Worm (Caenorhabditis elegans): Measurements from ENCODE around the gene glb-14.
A peak's percentile ranks its signal among the peaks of the same experiment; 100 is the strongest.

The glb-14 gene

DNA sequence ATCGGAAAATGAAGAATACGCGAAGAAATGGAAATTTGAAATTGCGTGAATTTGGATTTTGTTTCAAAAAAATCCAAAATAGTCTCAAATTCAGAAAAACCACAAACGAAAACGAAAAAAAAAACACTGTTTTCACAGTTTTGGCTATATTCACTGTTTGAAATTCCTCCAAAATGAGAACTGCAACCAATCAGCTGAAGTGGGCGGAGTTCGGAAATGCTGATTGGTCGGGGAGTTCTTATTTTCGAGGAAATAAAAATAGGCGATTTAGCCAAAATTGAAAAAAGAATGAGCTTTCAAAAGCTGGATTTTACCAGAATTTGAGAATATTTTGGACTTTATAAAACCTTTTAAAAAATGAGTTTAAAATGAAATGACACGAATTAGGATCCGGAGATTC, at the start of gene glb-14:
Gene glb-14, minus strand, starts transcription at position 97 of the 400 bp plus-strand sequence.
- TF ChIP-seq ztf-11 (tag; optimal IDR thresholded peaks at IDR 0.05) (no peak), nfya-1 (tag; optimal IDR thresholded peaks at IDR 0.05; ENCODE audit: insufficient read depth) (peak; percentile 80)

DNA sequence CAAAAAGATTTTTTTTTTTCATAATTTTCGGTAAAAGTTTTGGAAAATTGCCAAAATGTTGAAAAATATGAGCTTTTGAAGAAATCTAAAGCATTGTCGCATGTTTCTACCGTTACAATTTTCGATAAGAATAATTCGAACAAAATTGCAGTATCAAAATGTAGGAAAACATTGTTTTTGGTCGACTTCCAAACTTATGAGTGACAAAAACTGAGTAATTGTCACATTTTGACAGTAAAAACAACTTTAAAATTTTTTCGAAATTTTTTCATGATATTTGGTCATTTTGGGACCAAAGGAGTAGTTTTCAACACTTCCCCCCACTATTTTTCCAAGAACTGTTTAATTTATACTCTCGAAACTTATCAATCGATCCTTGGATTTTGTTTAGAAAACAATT, 49.8 kb upstream of the glb-14 start, which contains the start of gene fbxa-139:
Gene fbxa-139, minus strand, starts transcription at position 101 of the 400 bp plus-strand sequence.
- TF ChIP-seq elt-1 (tag; optimal IDR thresholded peaks at IDR 0.05) (no peak), eor-1 (tag; optimal IDR thresholded peaks at IDR 0.05) (no peak), nhr-12 (tag; optimal IDR thresholded peaks at IDR 0.05) (no peak), sea-2 (GFP tag; optimal IDR thresholded peaks at IDR 0.05) (no peak), lin-15B (tag; optimal IDR thresholded peaks at IDR 0.05) (no peak)

DNA sequence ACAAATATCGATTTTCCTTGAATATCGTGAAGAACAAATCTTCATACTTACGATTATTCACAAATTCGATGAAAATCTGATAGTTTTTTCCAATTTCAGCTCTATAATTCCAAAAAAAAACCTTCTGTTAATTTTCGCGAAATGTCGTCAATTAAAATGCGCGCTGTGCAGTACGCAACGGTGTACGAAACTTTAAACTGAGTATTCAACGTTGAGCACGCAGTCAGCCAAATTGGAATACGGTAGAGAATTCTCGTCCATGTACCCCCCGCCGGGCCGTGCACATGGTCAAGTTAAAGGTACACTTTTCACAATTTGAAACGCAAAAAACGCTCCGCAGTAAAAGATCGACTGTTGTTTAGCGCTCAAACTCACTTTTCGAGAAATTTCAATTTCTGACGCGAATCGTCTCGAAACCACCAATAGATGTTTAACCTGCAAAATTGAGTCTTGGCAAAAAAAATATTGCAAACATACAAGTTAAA, 45.4 kb upstream of the glb-14 start, which contains the start of gene F28F8.7:
Gene F28F8.7, minus strand, starts transcription at position 435 of the 485 bp plus-strand sequence.
- peak; percentile 86 for TF ChIP-seq elt-2 (tag; optimal IDR thresholded peaks at IDR 0.05)
- TF ChIP-seq nhr-11 (tag; optimal IDR thresholded peaks at IDR 0.05), result peak; percentile 2
- TF ChIP-seq lin-15B (tag; optimal IDR thresholded peaks at IDR 0.05), result peak; percentile 51
- peak; percentile 25 for TF ChIP-seq pqm-1 (tag; optimal IDR thresholded peaks at IDR 0.05)
- TF ChIP-seq lsy-12 (tag; optimal IDR thresholded peaks at IDR 0.05), result peak; percentile 51
- peak; percentile 19 for TF ChIP-seq nhr-43 (tag; optimal IDR thresholded peaks at IDR 0.05; ENCODE audit: poor library complexity, severe bottlenecking)
- TF ChIP-seq R02D3.7 (tag; optimal IDR thresholded peaks at IDR 0.05), result peak; percentile 60

DNA sequence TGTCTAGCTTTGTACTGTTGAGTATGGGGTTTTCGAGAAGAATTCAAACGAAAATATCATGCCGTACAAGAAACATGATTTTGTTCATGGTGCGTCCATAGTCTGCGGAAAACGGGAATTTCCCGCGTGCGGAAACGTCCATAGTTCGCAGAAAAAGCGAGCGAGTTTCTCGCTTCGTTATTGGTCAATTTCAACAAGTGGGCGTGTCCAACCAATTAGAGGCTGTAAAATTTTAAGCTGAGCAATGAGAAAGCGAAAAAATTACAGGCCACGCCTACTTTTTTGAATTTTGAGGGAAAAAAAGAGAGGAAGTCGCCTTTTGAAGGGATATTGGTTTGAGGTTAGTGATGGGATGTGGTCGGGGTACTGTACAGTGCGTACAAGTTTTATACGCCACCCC, 36.6 kb upstream of the glb-14 start:
- peak; percentile 54 for TF ChIP-seq nfya-1 (tag; optimal IDR thresholded peaks at IDR 0.05; ENCODE audit: insufficient read depth)

DNA sequence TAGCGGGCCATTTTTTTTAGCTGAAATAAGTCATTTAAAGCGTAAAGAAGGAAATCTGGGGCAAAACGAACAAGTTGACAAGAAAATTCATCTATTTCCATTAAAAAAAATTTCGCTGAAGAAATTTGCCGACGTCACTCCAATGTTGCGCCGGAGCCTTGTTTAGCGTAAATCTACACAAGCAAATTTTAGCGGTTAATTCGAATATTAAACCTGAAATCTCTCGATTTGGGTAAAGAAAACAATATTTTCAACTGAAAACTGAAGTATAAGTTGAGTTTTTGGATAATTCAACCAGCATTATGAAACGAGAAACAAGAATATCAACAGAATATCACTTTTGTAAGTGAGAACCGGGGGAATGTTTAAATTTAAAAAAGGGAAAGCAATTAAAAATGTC, 33.6 kb upstream of the glb-14 start, which contains the start of gene F28F8.9:
Gene F28F8.9, minus strand, starts transcription at position 288 of the 400 bp plus-strand sequence.
- TF ChIP-seq nhr-76 (tag; optimal IDR thresholded peaks at IDR 0.05) (no peak), nhr-43 (tag; optimal IDR thresholded peaks at IDR 0.05; ENCODE audit: poor library complexity, severe bottlenecking) (peak; percentile 19), unc-39 (tag; optimal IDR thresholded peaks at IDR 0.05) (no peak), jun-1 (tag; optimal IDR thresholded peaks at IDR 0.05) (no peak), ceh-16 (tag; optimal IDR thresholded peaks at IDR 0.05) (no peak), mdl-1 (tag; optimal IDR thresholded peaks at IDR 0.05) (no peak), ama-1 (optimal IDR thresholded peaks at IDR 0.05) (peak; percentile 18), nfya-1 (tag; optimal IDR thresholded peaks at IDR 0.05; ENCODE audit: insufficient read depth) (peak; percentile 56), nhr-23 (tag; optimal IDR thresholded peaks at IDR 0.05) (peak; percentile 52), snpc-4 (tag; optimal IDR thresholded peaks at IDR 0.05) (no peak), ZK546.5 (tag; optimal IDR thresholded peaks at IDR 0.05) (no peak), nhr-67 (tag; optimal IDR thresholded peaks at IDR 0.05) (no peak), ztf-11 (tag; optimal IDR thresholded peaks at IDR 0.05) (no peak), pha-4 (tag; optimal IDR thresholded peaks at IDR 0.05) (peak; percentile 68), nhr-237 (tag; optimal IDR thresholded peaks at IDR 0.05) (no peak), R02D3.7 (tag; optimal IDR thresholded peaks at IDR 0.05) (peak; percentile 91), nhr-25 (tag; optimal IDR thresholded peaks at IDR 0.05) (no peak), hmg-11 (tag; optimal IDR thresholded peaks at IDR 0.05) (peak; percentile 24), lin-15B (tag; optimal IDR thresholded peaks at IDR 0.05) (peak; percentile 67), daf-12 (tag; optimal IDR thresholded peaks at IDR 0.05) (no peak), elt-1 (tag; optimal IDR thresholded peaks at IDR 0.05) (no peak), lin-39 (tag; optimal IDR thresholded peaks at IDR 0.05) (peak; percentile 31)

DNA sequence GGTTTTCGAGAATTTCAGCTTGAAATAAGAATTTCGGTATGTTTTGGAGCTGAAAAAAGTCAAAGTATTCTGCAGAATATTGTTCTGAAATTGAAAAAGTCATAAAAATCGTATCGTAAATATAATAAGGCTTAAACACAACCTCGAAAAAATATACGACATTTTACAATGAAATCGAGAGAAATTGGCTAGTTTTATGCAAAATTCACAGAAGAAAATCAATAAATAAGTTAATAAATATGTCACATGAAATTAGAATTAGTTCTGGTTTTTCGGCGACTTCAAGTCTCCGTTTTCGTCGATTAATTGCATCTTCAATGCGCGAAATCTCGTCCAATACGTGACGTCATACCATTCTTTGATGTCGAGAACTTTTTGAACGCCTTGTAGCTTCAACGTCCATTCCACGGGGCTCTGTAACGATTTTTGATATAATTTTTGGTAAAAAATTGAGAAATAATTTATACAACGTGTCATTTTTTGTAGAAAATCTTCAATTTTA, 32.7 kb upstream of the glb-14 start, which contains the start of gene atx-3:
Gene atx-3, minus strand, starts transcription at position 51 of the 502 bp plus-strand sequence.
- TF ChIP-seq mdl-1 (tag; optimal IDR thresholded peaks at IDR 0.05) (no peak), nhr-23 (tag; optimal IDR thresholded peaks at IDR 0.05) (peak; percentile 9)

DNA sequence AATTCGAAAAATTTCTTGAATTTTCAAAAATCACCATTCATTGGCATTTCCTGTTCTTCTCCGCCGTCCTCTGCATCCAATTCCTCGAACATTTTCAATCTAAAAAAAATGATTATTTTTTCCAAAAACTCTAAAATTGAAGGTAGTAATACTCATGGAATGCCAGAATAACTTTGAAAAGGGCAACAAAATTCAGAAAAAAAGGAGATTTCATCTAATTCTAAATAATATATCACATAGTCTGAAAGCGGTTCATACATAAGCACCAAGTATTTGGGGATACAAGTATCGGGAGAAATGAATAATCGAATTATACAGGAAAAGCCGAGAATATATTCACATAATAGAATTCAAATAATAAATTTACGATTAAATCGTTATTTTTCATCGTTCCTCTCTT, 30.5 kb upstream of the glb-14 start, which contains the start of gene mdt-28:
Gene mdt-28, minus strand, starts transcription at position 101 of the 400 bp plus-strand sequence.
- no peak for TF ChIP-seq pqm-1 (tag; optimal IDR thresholded peaks at IDR 0.05)
- TF ChIP-seq ceh-16 (tag; optimal IDR thresholded peaks at IDR 0.05), result no peak
- TF ChIP-seq nhr-67 (tag; optimal IDR thresholded peaks at IDR 0.05), result no peak
- TF ChIP-seq lsy-12 (tag; optimal IDR thresholded peaks at IDR 0.05), result no peak
- TF ChIP-seq nhr-23 (tag; optimal IDR thresholded peaks at IDR 0.05), result no peak
- no peak for TF ChIP-seq fos-1 (tag; optimal IDR thresholded peaks at IDR 0.05)
- no peak for TF ChIP-seq fkh-10 (GFP tag; optimal IDR thresholded peaks at IDR 0.05)
- TF ChIP-seq unc-62 (GFP tag; optimal IDR thresholded peaks at IDR 0.05), result no peak
- no peak for TF ChIP-seq sea-2 (GFP tag; optimal IDR thresholded peaks at IDR 0.05)
- TF ChIP-seq skn-1 (tag; optimal IDR thresholded peaks at IDR 0.05), result no peak
- no peak for TF ChIP-seq snpc-4 (tag; optimal IDR thresholded peaks at IDR 0.05)
- no peak for TF ChIP-seq aly-2 (tag; optimal IDR thresholded peaks at IDR 0.05)
- no peak for TF ChIP-seq lin-39 (tag; optimal IDR thresholded peaks at IDR 0.05)

Data from whole organism, L3 larva.